Fruit fly (Drosophila melanogaster): ENCODE results near the gene ssp2.

Gene ssp2

dm6 chr3L:13917589-13918198 lies 47.3 kb upstream of the ssp2 start (continued):
- TF ChIP-seq bcd (GFP tag; optimal IDR thresholded peaks at IDR 0.05) = no peak
- TF ChIP-seq CG17328 (GFP tag; IDR thresholded peaks at IDR 0.05) = 0 out of 2 replicates have a peak, but pooled peaks have one; percentile 28
- TF ChIP-seq CG17359 (tag; optimal IDR thresholded peaks at IDR 0.05) = peak; percentile 52
- no peak for TF ChIP-seq ara (GFP tag; IDR thresholded peaks at IDR 0.05)
- peak; percentile 22 for TF ChIP-seq nerfin-1 (tag; optimal IDR thresholded peaks at IDR 0.05)
- TF ChIP-seq CG32767 (GFP tag; IDR thresholded peaks at IDR 0.05) = no peak
- TF ChIP-seq CG12219 (GFP tag; optimal IDR thresholded peaks at IDR 0.05) = no peak
- TF ChIP-seq lab (GFP tag; optimal IDR thresholded peaks at IDR 0.05) = peak; percentile 4
- 0 out of 3 replicates have a peak, but pooled peaks have one; percentile 8 for TF ChIP-seq CG11695 (GFP tag; IDR thresholded peaks at IDR 0.05)
- TF ChIP-seq Xbp1 (GFP tag; optimal IDR thresholded peaks at IDR 0.05) = peak; percentile 7
- no peak for TF ChIP-seq CG42726 (GFP tag; IDR thresholded peaks at IDR 0.05; ENCODE audit: partially characterized antibody)
- peak; percentile 47 for TF ChIP-seq CG7839 (tag; optimal IDR thresholded peaks at IDR 0.05)
- no peak for TF ChIP-seq CG11093 (GFP tag; IDR thresholded peaks at IDR 0.05)
- peak; percentile 46 for TF ChIP-seq Antp (GFP tag; optimal IDR thresholded peaks at IDR 0.05)
- TF ChIP-seq CG13424 (tag; optimal IDR thresholded peaks at IDR 0.05) = peak; percentile 34
- no peak for TF ChIP-seq dan (GFP tag; IDR thresholded peaks at IDR 0.05)
- TF ChIP-seq CG4617 (GFP tag; optimal IDR thresholded peaks at IDR 0.05; ENCODE audit: borderline replicate concordance) = peak; percentile 2
- no peak for TF ChIP-seq CG16813 (GFP tag; IDR thresholded peaks at IDR 0.05; ENCODE audit: partially characterized antibody)
- peak; percentile 91 for TF ChIP-seq CG8281 (tag; optimal IDR thresholded peaks at IDR 0.05)
- TF ChIP-seq gem (tag; optimal IDR thresholded peaks at IDR 0.05) = peak; percentile 67
- TF ChIP-seq ewg (GFP tag; optimal IDR thresholded peaks at IDR 0.05) = no peak
- peak; percentile 77 for TF ChIP-seq CG11504 (tag; optimal IDR thresholded peaks at IDR 0.05)
- peak; percentile 16 for TF ChIP-seq CG15269 (tag; optimal IDR thresholded peaks at IDR 0.05)
- no peak for TF ChIP-seq pzg (GFP tag; optimal IDR thresholded peaks at IDR 0.05)
- peak; percentile 59 for TF ChIP-seq stc (GFP tag; IDR thresholded peaks at IDR 0.05)
- peak in 1 of 2 experiments; percentile 60 for TF ChIP-seq Eip74EF (GFP tag; optimal IDR thresholded peaks at IDR 0.05)
- peak; percentile 23 for TF ChIP-seq CG10267 (tag; optimal IDR thresholded peaks at IDR 0.05)
- peak; percentile 26 for TF ChIP-seq CG10979 (tag; optimal IDR thresholded peaks at IDR 0.05)
- TF ChIP-seq Xrp1 (GFP tag; IDR thresholded peaks at IDR 0.05) = peak; percentile 53; the same call in 1 of the 2 replicates
- no peak for TF ChIP-seq kni (GFP tag; optimal IDR thresholded peaks at IDR 0.05)
- TF ChIP-seq CG12769 (tag; optimal IDR thresholded peaks at IDR 0.05) = peak; percentile 4
- TF ChIP-seq CG1233 (GFP tag; optimal IDR thresholded peaks at IDR 0.05) = peak; percentile 14
- no peak for TF ChIP-seq CG11696 (GFP tag; IDR thresholded peaks at IDR 0.05)
- TF ChIP-seq CoRest (tag; optimal IDR thresholded peaks at IDR 0.05) = peak; percentile 19
- TF ChIP-seq GATAe (GFP tag; conservative IDR thresholded peaks at IDR 0.05) = no peak
- TF ChIP-seq Ets65A (GFP tag) = peak; percentile 31
- peak; percentile 51 for TF ChIP-seq CG30403 (GFP tag; optimal IDR thresholded peaks at IDR 0.05)
- no peak for TF ChIP-seq CG2120 (GFP tag; optimal IDR thresholded peaks at IDR 0.05)
- TF ChIP-seq dysf (GFP tag; IDR thresholded peaks at IDR 0.05) = peak; percentile 34; the same call in 1 of the 3 replicates
- TF ChIP-seq run (tag; optimal IDR thresholded peaks at IDR 0.05) = peak; percentile 18
- TF ChIP-seq CG1603 (tag; optimal IDR thresholded peaks at IDR 0.05) = peak; percentile 52
- TF ChIP-seq unc-4 (GFP tag; IDR thresholded peaks at IDR 0.05; ENCODE audit: partially characterized antibody) = no peak
- peak; percentile 1 for TF ChIP-seq CG18476 (GFP tag; optimal IDR thresholded peaks at IDR 0.05)
- peak; percentile 12 for TF ChIP-seq pnt (GFP tag; optimal IDR thresholded peaks at IDR 0.05)
- TF ChIP-seq CG2712 (tag; optimal IDR thresholded peaks at IDR 0.05) = peak; percentile 15
- TF ChIP-seq CG17361 (GFP tag; IDR thresholded peaks at IDR 0.05) = peak; percentile 76
- TF ChIP-seq ap (GFP tag; IDR thresholded peaks at IDR 0.05) = 0 out of 2 replicates have a peak, but pooled peaks have one; percentile 4
- TF ChIP-seq CG6683 (GFP tag; optimal IDR thresholded peaks at IDR 0.05) = no peak
